Worm (Caenorhabditis elegans) whole organism, L4 larva: ENCODE results near the gene syx-2.

ENCODE experiments used
- F10B5.3 ChIP-seq: sonication (generic microtip); optimal IDR thresholded peaks from 2 replicates; lab custom pipeline; 2016; ENCODE audit warnings: mild to moderate bottlenecking, missing genetic modification characterization, missing compliant biosample characterization
- F26F4.8 ChIP-seq: fragments of 200-800 bp; sonication (Bioruptor generic); conservative IDR thresholded peaks from 2 replicates; pipeline ENCODE4 v1.3.6; 2022; ENCODE audit warnings: missing genetic modification characterization, missing compliant biosample characterization
- F37D6.2 ChIP-seq: sonication (generic microtip); optimal IDR thresholded peaks from 2 replicates; lab custom pipeline; 2016; ENCODE audit warnings: mild to moderate bottlenecking, missing genetic modification characterization, missing compliant biosample characterization
- F44E2.7 ChIP-seq: fragments of 200-800 bp; sonication (Bioruptor generic); IDR thresholded peaks from 2 replicates; pipeline ENCODE4 v2.1.2; 2022; ENCODE audit warnings: missing genetic modification characterization, missing compliant biosample characterization
- T20F7.1 ChIP-seq: fragments of 200-800 bp; sonication (Bioruptor generic); optimal IDR thresholded peaks from 2 replicates; lab custom pipeline; 2018; ENCODE audit warnings: mild to moderate bottlenecking, missing genetic modification characterization, missing compliant biosample characterization
- Y75B8A.6 ChIP-seq: fragments of 200-800 bp; sonication (Bioruptor generic); IDR thresholded peaks from 2 replicates; pipeline ENCODE4 v1.3.6; 2022; ENCODE audit warnings: missing genetic modification reagents, missing genetic modification characterization, missing compliant biosample characterization
- ZK546.5 ChIP-seq, 2 experiments: sonication (generic microtip); optimal IDR thresholded peaks; 2 replicates each; lab custom pipeline; 2017; ENCODE audit warnings: missing biosample characterization in 2 of 2, missing genetic modification characterization in 2 of 2
- arid-1 ChIP-seq: fragments of 200-800 bp; sonication (Bioruptor generic); conservative IDR thresholded peaks from 2 replicates; pipeline ENCODE4 v1.3.6; 2022; ENCODE audit warnings: missing genetic modification reagents, missing genetic modification characterization, missing compliant biosample characterization
- ceh-32 ChIP-seq: sonication (generic microtip); optimal IDR thresholded peaks from 2 replicates; lab custom pipeline; 2016; ENCODE audit warnings: mild to moderate bottlenecking, missing genetic modification characterization, missing compliant biosample characterization; ENCODE audit not compliant: poor library complexity
- daf-12 ChIP-seq: fragments of 150-350 bp; optimal IDR thresholded peaks from 2 replicates; lab custom pipeline; 2014; ENCODE audit warnings: missing biosample characterization, missing genetic modification reagents, missing genetic modification characterization
- daf-19 ChIP-seq: fragments of 200-800 bp; sonication (Bioruptor generic); conservative IDR thresholded peaks from 2 replicates; pipeline ENCODE4 v1.3.6; 2022; ENCODE audit warnings: missing genetic modification characterization, missing compliant biosample characterization
- dmd-6 ChIP-seq: fragments of 200-800 bp; sonication (Bioruptor generic); IDR thresholded peaks from 2 replicates; pipeline ENCODE4 v1.3.6; 2022; ENCODE audit warnings: missing genetic modification reagents, missing genetic modification characterization, missing compliant biosample characterization
- dmd-8 ChIP-seq: fragments of 200-800 bp; sonication (Bioruptor generic); IDR thresholded peaks from 2 replicates; pipeline ENCODE4 v1.3.6; 2022; ENCODE audit warnings: missing genetic modification characterization, missing compliant biosample characterization
- dmd-9 ChIP-seq: fragments of 200-800 bp; sonication (Bioruptor generic); IDR thresholded peaks from 2 replicates; pipeline ENCODE4 v1.3.6; 2022; ENCODE audit warnings: missing genetic modification reagents, missing genetic modification characterization, missing compliant biosample characterization
- dpl-1 ChIP-seq: fragments of 150-350 bp; optimal IDR thresholded peaks from 2 replicates; lab custom pipeline; 2014; ENCODE audit warnings: missing biosample characterization, missing genetic modification reagents, missing genetic modification characterization
- dve-1 ChIP-seq: sonication (generic microtip); optimal IDR thresholded peaks from 2 replicates; lab custom pipeline; 2017; ENCODE audit warnings: antibody characterized with exemption, mild to moderate bottlenecking, missing genetic modification characterization, missing compliant biosample characterization; ENCODE audit not compliant: insufficient read depth
- fkh-10 ChIP-seq: fragments of 150-350 bp; optimal IDR thresholded peaks from 2 replicates; lab custom pipeline; 2014; ENCODE audit warnings: missing biosample characterization, missing genetic modification reagents, missing genetic modification characterization
- hif-1 ChIP-seq, 2 experiments: sonication (generic microtip); optimal IDR thresholded peaks; 2 replicates each; lab custom pipeline; 2016 to 2017; ENCODE audit warnings: missing compliant biosample characterization in 2 of 2, missing genetic modification characterization in 2 of 2, missing genetic modification reagents in 2 of 2, missing genotype in 2 of 2, mild to moderate bottlenecking in 1 of 2
- hlh-11 ChIP-seq: fragments of 200-800 bp; sonication (Bioruptor generic); optimal IDR thresholded peaks from 2 replicates; lab custom pipeline; 2018; ENCODE audit warnings: mild to moderate bottlenecking, missing genetic modification characterization, missing compliant biosample characterization
- hmg-1.1 ChIP-seq: fragments of 200-800 bp; sonication (Bioruptor generic); IDR thresholded peaks from 2 replicates; pipeline ENCODE4 v1.3.6; 2022; ENCODE audit warnings: missing genetic modification reagents, missing genetic modification characterization, missing compliant biosample characterization
- jun-1 ChIP-seq: fragments of 150-350 bp; optimal IDR thresholded peaks from 2 replicates; lab custom pipeline; 2014; ENCODE audit warnings: missing biosample characterization, missing genetic modification reagents, missing genetic modification characterization
- lin-1 ChIP-seq: fragments of 200-800 bp; sonication (Bioruptor generic); IDR thresholded peaks from 2 replicates; pipeline ENCODE4 v1.3.6; 2022; ENCODE audit warnings: missing genetic modification reagents, missing genetic modification characterization, missing compliant biosample characterization
- lin-15B ChIP-seq: fragments of 150-350 bp; sonication (generic microtip); optimal IDR thresholded peaks from 3 replicates; lab custom pipeline; 2014; ENCODE audit warnings: missing biosample characterization, missing genetic modification characterization
- lsy-2 ChIP-seq, 2 experiments: fragments of 150-350 bp in 1 of 2; sonication (generic microtip) in 1 of 2; optimal IDR thresholded peaks; 2 replicates each; lab custom pipeline; 2014 to 2017; ENCODE audit warnings: missing biosample characterization in 2 of 2, missing genetic modification characterization in 2 of 2
- mdt-29 ChIP-seq: fragments of 200-800 bp; sonication (Bioruptor generic); IDR thresholded peaks from 2 replicates; pipeline ENCODE4 v1.3.6; 2022; ENCODE audit warnings: missing genetic modification reagents, missing genetic modification characterization, missing compliant biosample characterization
- mep-1 ChIP-seq: fragments of 150-350 bp; sonication (generic microtip); optimal IDR thresholded peaks from 3 replicates; lab custom pipeline; 2014; ENCODE audit warnings: missing biosample characterization, missing genetic modification characterization
- mes-2 ChIP-seq: sonication (generic microtip); optimal IDR thresholded peaks from 2 replicates; lab custom pipeline; 2016; ENCODE audit warnings: missing genotype, mild to moderate bottlenecking, missing genetic modification characterization, missing compliant biosample characterization; ENCODE audit not compliant: poor library complexity, severe bottlenecking
- nhr-111 ChIP-seq: fragments of 200-800 bp; sonication (Bioruptor generic); optimal IDR thresholded peaks from 2 replicates; lab custom pipeline; 2018; ENCODE audit warnings: mild to moderate bottlenecking, missing genetic modification characterization, missing compliant biosample characterization
- nhr-25 ChIP-seq: sonication (generic microtip); optimal IDR thresholded peaks from 2 replicates; lab custom pipeline; 2017; ENCODE audit warnings: missing genetic modification characterization, mild to moderate bottlenecking, missing compliant biosample characterization, antibody characterized with exemption, moderate library complexity, borderline replicate concordance; ENCODE audit not compliant: insufficient read depth
- nhr-28 ChIP-seq: fragments of 150-350 bp; optimal IDR thresholded peaks from 2 replicates; lab custom pipeline; 2014; ENCODE audit warnings: missing biosample characterization, missing genetic modification characterization
- nhr-48 ChIP-seq: sonication (generic microtip); optimal IDR thresholded peaks from 2 replicates; lab custom pipeline; 2016; ENCODE audit warnings: mild to moderate bottlenecking, missing genetic modification characterization, missing compliant biosample characterization
- nhr-6 ChIP-seq: fragments of 150-350 bp; optimal IDR thresholded peaks from 2 replicates; lab custom pipeline; 2014; ENCODE audit warnings: missing biosample characterization, missing genetic modification characterization
- pha-4 ChIP-seq, 2 experiments: fragments of 150-350 bp in 1 of 2; fragments of 200-800 bp in 1 of 2; sonication (Bioruptor generic) in 1 of 2; IDR thresholded peaks in 1 of 2; optimal IDR thresholded peaks in 1 of 2; 2 replicates each; pipeline versions ENCODE4 v1.3.6 to Lab custom; 2014 to 2022; ENCODE audit warnings: missing genetic modification characterization in 2 of 2, missing genetic modification reagents in 2 of 2, missing biosample characterization in 1 of 2, missing compliant biosample characterization in 1 of 2
- pqm-1 ChIP-seq: sonication (generic microtip); optimal IDR thresholded peaks from 2 replicates; lab custom pipeline; 2017; ENCODE audit warnings: missing biosample characterization, missing genetic modification characterization
- rbr-2 ChIP-seq: sonication (generic microtip); optimal IDR thresholded peaks from 2 replicates; lab custom pipeline; 2016; ENCODE audit warnings: missing genotype, missing genetic modification characterization, missing compliant biosample characterization
- saeg-2 ChIP-seq: fragments of 200-800 bp; sonication (Bioruptor generic); IDR thresholded peaks from 2 replicates; pipeline ENCODE4 v1.3.6; 2022; ENCODE audit warnings: missing genetic modification reagents, missing genetic modification characterization, missing compliant biosample characterization
- spr-3 ChIP-seq: fragments of 200-800 bp; sonication (Bioruptor generic); optimal IDR thresholded peaks from 2 replicates; lab custom pipeline; 2018; ENCODE audit warnings: mild to moderate bottlenecking, missing genetic modification characterization, missing compliant biosample characterization
- tag-97 ChIP-seq: fragments of 200-800 bp; sonication (Bioruptor generic); IDR thresholded peaks from 2 replicates; pipeline ENCODE4 v1.3.6; 2022; ENCODE audit warnings: missing genetic modification characterization, missing compliant biosample characterization
- unc-62 ChIP-seq, 3 experiments: fragments of 150-350 bp in 1 of 3; sonication (generic microtip); optimal IDR thresholded peaks in 2 of 3; peaks in 1 of 3; 1 replicate in 1 of 3; 2 replicates in 2 of 3; lab custom pipeline; 2014 to 2017; ENCODE audit warnings: missing biosample characterization in 3 of 3, missing genetic modification characterization in 3 of 3, missing genetic modification reagents in 3 of 3, missing genotype in 1 of 3
- zag-1 ChIP-seq: fragments of 150-350 bp; optimal IDR thresholded peaks from 2 replicates; lab custom pipeline; 2014; ENCODE audit warnings: missing biosample characterization, missing genetic modification characterization
- zfp-2 ChIP-seq: sonication (generic microtip); optimal IDR thresholded peaks from 2 replicates; lab custom pipeline; 2016; ENCODE audit warnings: mild to moderate bottlenecking, missing genetic modification characterization, missing compliant biosample characterization
- zfp-3 ChIP-seq: fragments of 200-800 bp; sonication (Bioruptor generic); conservative IDR thresholded peaks from 2 replicates; pipeline ENCODE4 v1.3.6; 2022; ENCODE audit warnings: missing genetic modification reagents, missing genetic modification characterization, missing compliant biosample characterization
- ztf-7 ChIP-seq: fragments of 150-350 bp; optimal IDR thresholded peaks from 2 replicates; lab custom pipeline; 2014; ENCODE audit warnings: missing biosample characterization, missing genetic modification characterization

Gene syx-2

ce11 chrX:13917121-13917755, 42.7 kb upstream of the syx-2 start, which contains the start of gene ekl-5 (continued):
- TF ChIP-seq hmg-1.1 (peak; percentile 82), dve-1 (tag; lab: Kevin White, UChicago) (peak; percentile 76), pha-4 (GFP tag; IDR thresholded peaks at IDR 0.05; lab: Robert Waterston, UW) (no peak), pha-4 (tag; optimal IDR thresholded peaks at IDR 0.05; lab: Kevin White, UChicago) (peak; percentile 77), mes-2 (tag; lab: Kevin White, UChicago) (peak; percentile 65), dpl-1 (peak; percentile 26), ztf-7 (tag; lab: Kevin White, UChicago) (no peak), mep-1 (tag; lab: Kevin White, UChicago) (peak; percentile 63), nhr-6 (peak; percentile 73), dmd-9 (GFP tag; lab: Robert Waterston, UW) (no peak), tag-97 (no peak)

ce11 chrX:13918143-13918542, 41.8 kb upstream of the syx-2 start:
- TF ChIP-seq dmd-8 (GFP tag; lab: Robert Waterston, UW) (no peak), arid-1 (no peak), pha-4 (GFP tag; IDR thresholded peaks at IDR 0.05; lab: Robert Waterston, UW) (no peak), pha-4 (tag; optimal IDR thresholded peaks at IDR 0.05; lab: Kevin White, UChicago) (no peak), nhr-25 (tag; lab: Kevin White, UChicago) (no peak), lin-15B (no peak), dpl-1 (peak; percentile 76), F26F4.8 (GFP tag; lab: Robert Waterston, UW) (no peak), mes-2 (tag; lab: Kevin White, UChicago) (peak; percentile 43), jun-1 (tag; lab: Kevin White, UChicago) (no peak), unc-62 (GFP tag; optimal IDR thresholded peaks at IDR 0.05 in 1 of 2; lab: Kevin White, UChicago) (peak in 1 of 2 experiments; percentile 1), unc-62 (tag; optimal IDR thresholded peaks at IDR 0.05; lab: Kevin White, UChicago) (no peak), ZK546.5 (tag; optimal IDR thresholded peaks at IDR 0.05; lab: Kevin White, UChicago) (no peak), dmd-6 (GFP tag; lab: Robert Waterston, UW) (0 out of 2 replicates have a peak, but pooled peaks have one; percentile 27), lsy-2 (tag; optimal IDR thresholded peaks at IDR 0.05; lab: Kevin White, UChicago) (peak in 1 of 2 experiments; percentile 23), hlh-11 (tag; lab: Kevin White, UChicago) (no peak), fkh-10 (GFP tag; lab: Kevin White, UChicago) (no peak), dve-1 (tag; lab: Kevin White, UChicago) (peak; percentile 31), spr-3 (GFP tag; lab: Kevin White, UChicago) (no peak), pqm-1 (tag; lab: Kevin White, UChicago) (no peak), daf-12 (no peak)

ce11 chrX:13920374-13920986, 39.5 kb upstream of the syx-2 start:
- TF ChIP-seq nhr-28 (tag; lab: Kevin White, UChicago) (peak; percentile 68), zfp-2 (tag; lab: Kevin White, UChicago) (no peak), nhr-111 (no peak), rbr-2 (tag; lab: Kevin White, UChicago) (peak; percentile 57), hif-1 (tag; optimal IDR thresholded peaks at IDR 0.05; lab: Kevin White, UChicago) (peak in 1 of 2 experiments; percentile 8), nhr-48 (tag; lab: Kevin White, UChicago) (peak; percentile 26), daf-19 (GFP tag; lab: Robert Waterston, UW) (no peak), F10B5.3 (tag; lab: Kevin White, UChicago) (no peak), F37D6.2 (tag; lab: Kevin White, UChicago) (no peak), nhr-6 (no peak), daf-12 (no peak), zag-1 (tag; lab: Kevin White, UChicago) (no peak), F44E2.7 (GFP tag; lab: Robert Waterston, UW) (no peak), ceh-32 (tag; lab: Kevin White, UChicago) (no peak), fkh-10 (GFP tag; lab: Kevin White, UChicago) (peak; percentile 32), saeg-2 (GFP tag; lab: Robert Waterston, UW) (no peak), Y75B8A.6 (GFP tag; lab: Robert Waterston, UW) (0 out of 2 replicates have a peak, but pooled peaks have one; percentile 47), T20F7.1 (no peak), mdt-29 (GFP tag; lab: Robert Waterston, UW) (peak; percentile 62; the same call in 1 of the 2 replicates), lin-1 (GFP tag; lab: Robert Waterston, UW) (no peak), zfp-3 (GFP tag; lab: Robert Waterston, UW) (0 out of 2 replicates have a peak, but pooled peaks have one; percentile 21), ZK546.5 (tag; optimal IDR thresholded peaks at IDR 0.05; lab: Kevin White, UChicago) (no peak)
